Worm (Caenorhabditis elegans): ENCODE data around the gene lsm-1.

DNA sequence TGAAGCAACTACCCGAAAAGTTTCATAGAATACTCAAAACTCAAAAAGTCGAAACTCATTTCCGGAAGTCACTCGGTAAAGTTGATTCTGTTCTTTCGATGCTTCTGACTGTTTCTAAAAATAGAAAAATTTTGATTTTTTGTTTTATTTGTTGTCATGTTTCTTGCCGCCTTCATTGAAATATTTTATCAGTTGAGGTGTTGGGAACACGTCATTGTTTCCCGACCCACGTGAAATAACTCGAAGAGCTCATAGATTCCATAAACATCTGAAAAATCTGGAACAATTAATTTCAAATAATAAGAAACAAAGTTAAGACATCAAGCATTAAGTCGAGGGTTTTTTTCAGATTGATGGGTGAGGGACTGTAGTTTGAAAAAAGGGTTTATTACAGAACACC, 28.2 kb downstream of the lsm-1 start:
- TF ChIP-seq ama-1 (optimal IDR thresholded peaks at IDR 0.05) (no peak), unc-39 (tag; optimal IDR thresholded peaks at IDR 0.05) (no peak), zag-1 (tag; optimal IDR thresholded peaks at IDR 0.05) (no peak), skn-1 (tag; optimal IDR thresholded peaks at IDR 0.05) (no peak), nhr-6 (tag; optimal IDR thresholded peaks at IDR 0.05) (no peak), elt-3 (tag; optimal IDR thresholded peaks at IDR 0.05) (no peak), lin-39 (tag; optimal IDR thresholded peaks at IDR 0.05) (no peak), blmp-1 (tag; optimal IDR thresholded peaks at IDR 0.05; ENCODE audit: insufficient read depth) (no peak), nhr-237 (tag; optimal IDR thresholded peaks at IDR 0.05) (no peak)
